Worm (Caenorhabditis elegans) whole organism, L4 larva: ENCODE results near the gene F40F11.3.

Experiments
- Y75B8A.6 ChIP-seq: fragments of 200-800 bp; sonication (Bioruptor generic); IDR thresholded peaks from 2 replicates; pipeline ENCODE4 v1.3.6; 2022; ENCODE audit warnings: missing genetic modification reagents, missing genetic modification characterization, missing compliant biosample characterization
- ZK546.5 ChIP-seq, 2 experiments: sonication (generic microtip); optimal IDR thresholded peaks; 2 replicates each; lab custom pipeline; 2017; ENCODE audit warnings: missing biosample characterization in 2 of 2, missing genetic modification characterization in 2 of 2
- rbr-2 ChIP-seq: sonication (generic microtip); optimal IDR thresholded peaks from 2 replicates; lab custom pipeline; 2016; ENCODE audit warnings: missing genotype, missing genetic modification characterization, missing compliant biosample characterization
- snpc-4 ChIP-seq: fragments of 150-350 bp; optimal IDR thresholded peaks from 2 replicates; lab custom pipeline; 2014; ENCODE audit warnings: missing biosample characterization, missing genetic modification characterization

DNA sequence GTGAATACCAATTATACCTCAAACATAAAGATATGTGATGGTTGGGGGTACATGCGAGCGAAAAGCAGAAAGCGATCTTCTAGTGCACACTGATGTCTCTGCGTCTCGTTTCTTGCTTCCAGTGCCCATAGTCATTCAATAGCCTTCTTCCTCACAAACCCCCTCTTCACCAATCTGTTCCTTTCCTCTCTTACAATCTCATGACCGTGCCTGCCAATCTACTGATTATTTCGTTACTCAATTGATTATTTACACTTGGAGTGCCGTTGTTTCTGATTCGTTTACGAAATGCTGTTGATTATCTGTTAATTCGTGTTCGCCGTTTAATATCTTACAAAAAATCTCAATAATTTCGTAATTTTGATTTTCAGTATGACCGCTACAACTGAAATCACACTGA is 8.9 kb downstream of the F40F11.3 start:
- no peak for TF ChIP-seq Y75B8A.6 (GFP tag; lab: Robert Waterston, UW)
- TF ChIP-seq ZK546.5 (tag; optimal IDR thresholded peaks at IDR 0.05; lab: Kevin White, UChicago) = no peak
- TF ChIP-seq rbr-2 = no peak
- no peak for TF ChIP-seq snpc-4 (tag; lab: Kevin White, UChicago)
